Worm (Caenorhabditis elegans) whole organism, late embryonic: ENCODE measurements around the gene fbxa-218.

Experiments
- hlh-13 ChIP-seq: fragments of 200-800 bp; sonication (Bioruptor generic); optimal IDR thresholded peaks from 2 replicates; lab custom pipeline; 2018; ENCODE audit warnings: mild to moderate bottlenecking, missing genetic modification characterization, missing compliant biosample characterization
- pqm-1 ChIP-seq: sonication (generic microtip); optimal IDR thresholded peaks from 2 replicates; lab custom pipeline; 2016; ENCODE audit warnings: missing genetic modification characterization, missing compliant biosample characterization

ce11 chrIII:12470589-12470988 is 34.3 kb downstream of the fbxa-218 start:
- TF ChIP-seq hlh-13 (no peak), pqm-1 (tag; lab: Kevin White, UChicago) (no peak)
